Fruit fly (Drosophila melanogaster) whole organism, adult: Measurements from ENCODE around the gene HLH4C.

Source experiments
- CG11617 ChIP-seq: fragments of 200-800 bp; sonication (Bioruptor generic); optimal IDR thresholded peaks from 2 replicates; lab custom pipeline; 2017; ENCODE audit warnings: mild to moderate bottlenecking, missing biosample characterization, missing genetic modification reagents, missing genetic modification characterization
- CG12768 ChIP-seq: fragments of 200-800 bp; sonication (Bioruptor generic); optimal IDR thresholded peaks from 2 replicates; lab custom pipeline; 2017; ENCODE audit warnings: missing biosample characterization, missing genetic modification characterization, mild to moderate bottlenecking, moderate library complexity, missing genetic modification reagents
- CG14711 ChIP-seq: fragments of 200-800 bp; sonication (Bioruptor generic); optimal IDR thresholded peaks from 2 replicates; lab custom pipeline; 2018; ENCODE audit warnings: missing biosample characterization, mild to moderate bottlenecking, missing genetic modification characterization, moderate library complexity
- CG1620 ChIP-seq: fragments of 200-800 bp; sonication (Bioruptor generic); optimal IDR thresholded peaks from 2 replicates; lab custom pipeline; 2016; ENCODE audit warnings: missing biosample characterization, missing genetic modification characterization
- CG33017 ChIP-seq: fragments of 200-800 bp; sonication (Bioruptor generic); optimal IDR thresholded peaks from 2 replicates; lab custom pipeline; 2018; ENCODE audit warnings: missing biosample characterization, mild to moderate bottlenecking, missing genetic modification characterization, moderate library complexity
- CG5204 ChIP-seq: fragments of 200-800 bp; sonication (Bioruptor generic); optimal IDR thresholded peaks from 2 replicates; lab custom pipeline; 2016; ENCODE audit warnings: missing biosample characterization, missing genetic modification characterization
- CG7045 ChIP-seq: fragments of 200-800 bp; sonication (Bioruptor generic); optimal IDR thresholded peaks from 2 replicates; lab custom pipeline; 2017; ENCODE audit warnings: missing biosample characterization, mild to moderate bottlenecking, missing genetic modification characterization
- CG7101 ChIP-seq: fragments of 200-800 bp; sonication (Bioruptor generic); optimal IDR thresholded peaks from 2 replicates; lab custom pipeline; 2018; ENCODE audit warnings: missing biosample characterization, mild to moderate bottlenecking, missing genetic modification characterization, moderate library complexity
- Clk ChIP-seq: fragments of 200-800 bp; sonication (Bioruptor generic); optimal IDR thresholded peaks from 2 replicates; lab custom pipeline; 2017; ENCODE audit warnings: missing biosample characterization, missing genetic modification characterization
- Crg-1 ChIP-seq: fragments of 200-800 bp; sonication (Bioruptor generic); optimal IDR thresholded peaks from 2 replicates; lab custom pipeline; 2016; ENCODE audit warnings: missing biosample characterization, missing genetic modification characterization
- Hr96 ChIP-seq: fragments of 200-800 bp; sonication (Bioruptor generic); optimal IDR thresholded peaks from 2 replicates; lab custom pipeline; 2016; ENCODE audit warnings: missing biosample characterization, missing genetic modification characterization
- Mnt ChIP-seq: fragments of 200-800 bp; sonication (Bioruptor generic); optimal IDR thresholded peaks from 2 replicates; lab custom pipeline; 2016; ENCODE audit warnings: missing biosample characterization, mild to moderate bottlenecking, missing genetic modification characterization
- bab1 ChIP-seq: fragments of 200-800 bp; sonication (Bioruptor generic); optimal IDR thresholded peaks from 3 replicates; lab custom pipeline; 2019; ENCODE audit warnings: missing biosample characterization, mild to moderate bottlenecking, missing genetic modification characterization, moderate library complexity
- cic ChIP-seq: fragments of 200-800 bp; sonication (Bioruptor generic); optimal IDR thresholded peaks from 2 replicates; lab custom pipeline; 2017; ENCODE audit warnings: missing biosample characterization, mild to moderate bottlenecking, missing genetic modification characterization, moderate library complexity
- cnc ChIP-seq, 2 experiments: fragments of >200 bp; optimal IDR thresholded peaks; 2 replicates each; lab custom pipeline; 2017
- kay ChIP-seq: fragments of 200-800 bp; sonication (Bioruptor generic); peaks from one replicate; lab custom pipeline; 2016; ENCODE audit warnings: missing biosample characterization, missing genetic modification characterization, borderline replicate concordance
- ovo ChIP-seq: fragments of 200-800 bp; sonication (Bioruptor generic); optimal IDR thresholded peaks from 2 replicates; lab custom pipeline; 2016; ENCODE audit warnings: missing biosample characterization, missing genetic modification characterization
- pad ChIP-seq: fragments of 200-800 bp; sonication (Bioruptor generic); optimal IDR thresholded peaks from 3 replicates; lab custom pipeline; 2017; ENCODE audit warnings: missing biosample characterization, missing genetic modification characterization, mild to moderate bottlenecking, moderate library complexity, missing genetic modification reagents
- tj ChIP-seq: fragments of 200-800 bp; sonication (Bioruptor generic); optimal IDR thresholded peaks from 3 replicates; lab custom pipeline; 2017; ENCODE audit warnings: missing biosample characterization, mild to moderate bottlenecking, missing genetic modification characterization, moderate library complexity
- toe ChIP-seq: fragments of 200-800 bp; sonication (Bioruptor generic); optimal IDR thresholded peaks from 2 replicates; lab custom pipeline; 2016; ENCODE audit warnings: missing biosample characterization, missing genetic modification characterization

Gene HLH4C

DNA sequence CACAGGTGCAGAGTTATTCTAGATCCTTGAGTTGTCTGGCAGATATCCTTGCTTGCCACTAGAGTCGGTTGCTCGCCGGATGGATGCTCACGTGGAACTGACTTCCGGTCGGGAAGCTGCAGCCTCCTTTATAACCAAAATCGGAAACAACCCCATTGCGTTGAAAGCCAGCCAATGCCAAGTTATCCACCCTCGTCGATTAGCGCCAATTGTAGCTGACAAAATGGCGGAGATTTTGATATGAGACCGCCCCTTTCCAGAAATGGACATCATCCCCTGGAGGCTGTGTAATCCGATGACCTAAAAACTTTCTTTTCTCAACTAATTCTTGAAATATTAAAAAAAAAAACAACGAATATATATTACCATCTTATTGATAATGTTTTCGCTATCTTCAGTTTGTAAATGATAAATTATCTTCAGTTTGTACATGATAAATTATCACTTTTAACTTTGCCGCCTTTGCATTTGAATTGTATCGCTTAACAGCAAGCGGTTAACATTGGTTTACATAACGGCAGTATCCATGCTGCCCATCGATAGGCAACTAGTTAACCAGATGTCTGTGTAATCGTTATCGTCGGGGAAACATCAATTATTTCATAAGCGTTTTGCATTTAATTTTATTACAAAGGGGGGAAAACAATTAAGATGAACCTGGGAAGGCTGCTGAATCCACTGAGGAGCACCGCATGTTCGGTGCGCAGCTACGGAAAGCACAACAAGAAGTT, at the start of gene HLH4C, which contains the start of gene mRpL30:
TSS of gene HLH4C (minus strand) at position 99 of the 731 bp plus-strand sequence.
TSS of gene mRpL30 (plus strand) at position 556 of the 731 bp plus-strand sequence.
- TF ChIP-seq CG5204 (GFP tag; lab: Kevin White, UChicago) (no peak), CG1620 (GFP tag; lab: Kevin White, UChicago) (no peak), cnc (optimal IDR thresholded peaks at IDR 0.05; lab: Kevin White, UChicago) (no peak), cic (GFP tag; lab: Kevin White, UChicago) (no peak), CG11617 (GFP tag; lab: Kevin White, UChicago) (no peak), ovo (GFP tag; lab: Kevin White, UChicago) (no peak), CG12768 (no peak), kay (GFP tag; lab: Kevin White, UChicago) (no peak), CG7045 (GFP tag; lab: Kevin White, UChicago) (no peak), CG14711 (tag; lab: Kevin White, UChicago) (no peak), tj (GFP tag; lab: Kevin White, UChicago) (no peak), bab1 (GFP tag; lab: Kevin White, UChicago) (no peak), Mnt (no peak), Hr96 (GFP tag; lab: Kevin White, UChicago) (no peak), pad (no peak), CG7101 (no peak)

DNA sequence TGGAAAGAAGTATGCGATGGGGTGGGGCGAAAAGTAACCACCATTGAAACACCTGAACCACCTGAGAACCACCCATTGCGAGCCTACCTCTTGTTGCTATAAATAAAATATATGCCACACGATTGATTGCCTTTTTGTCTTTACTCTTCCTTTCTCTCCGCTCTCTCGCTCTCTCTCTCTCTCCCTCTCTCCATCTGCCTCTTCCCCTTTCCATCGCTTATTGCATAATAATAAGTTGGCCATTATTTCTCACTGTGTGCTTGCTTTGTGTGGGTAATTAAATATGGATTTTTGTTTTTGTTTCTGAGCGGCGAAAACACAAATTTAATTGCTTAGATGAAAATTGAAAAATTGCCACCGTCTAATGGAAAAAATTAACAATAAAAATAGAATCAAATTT, 46.9 kb upstream of the HLH4C start:
- TF ChIP-seq Mnt (no peak), CG14711 (tag; lab: Kevin White, UChicago) (no peak), kay (GFP tag; lab: Kevin White, UChicago) (no peak), CG12768 (no peak), cnc (optimal IDR thresholded peaks at IDR 0.05; lab: Kevin White, UChicago) (no peak), CG7101 (no peak), Hr96 (GFP tag; lab: Kevin White, UChicago) (no peak), CG1620 (GFP tag; lab: Kevin White, UChicago) (no peak), Clk (GFP tag; lab: Kevin White, UChicago) (no peak)

dm6 chrX:4692963-4693362, 45.7 kb upstream of the HLH4C start:
- TF ChIP-seq CG7045 (GFP tag; lab: Kevin White, UChicago) (no peak), cnc (optimal IDR thresholded peaks at IDR 0.05; lab: Kevin White, UChicago) (no peak)

DNA sequence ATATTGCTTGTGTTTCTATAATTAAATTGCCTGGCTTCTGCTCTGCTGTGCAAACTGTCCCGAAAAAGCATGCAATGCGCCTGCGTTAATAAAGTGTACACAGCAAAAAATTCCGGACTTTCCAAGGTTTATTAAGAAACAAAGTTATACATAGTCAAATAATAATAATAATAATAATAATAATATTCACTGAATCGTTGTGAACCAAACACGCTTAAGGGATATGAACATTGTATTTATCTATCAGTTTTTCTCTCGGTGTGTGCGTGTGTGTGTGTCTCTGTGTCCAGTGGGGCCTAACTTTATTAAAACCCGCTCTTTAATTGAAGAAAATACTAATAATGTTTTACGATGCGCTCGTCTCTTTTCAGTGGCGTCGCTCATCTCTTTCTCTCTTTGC, 44.0 kb upstream of the HLH4C start:
- TF ChIP-seq CG14711 (tag; lab: Kevin White, UChicago) = peak; percentile 63
- peak; percentile 11 for TF ChIP-seq tj (GFP tag; lab: Kevin White, UChicago)
- no peak for TF ChIP-seq CG5204 (GFP tag; lab: Kevin White, UChicago)
- peak; percentile 60 for TF ChIP-seq CG7101
- peak; percentile 47 for TF ChIP-seq CG33017 (tag; lab: Kevin White, UChicago)
- TF ChIP-seq CG7045 (GFP tag; lab: Kevin White, UChicago) = peak; percentile 62
- TF ChIP-seq Clk (GFP tag; lab: Kevin White, UChicago) = no peak
- peak; percentile 42 for TF ChIP-seq CG12768
- peak; percentile 3 for TF ChIP-seq Mnt

DNA sequence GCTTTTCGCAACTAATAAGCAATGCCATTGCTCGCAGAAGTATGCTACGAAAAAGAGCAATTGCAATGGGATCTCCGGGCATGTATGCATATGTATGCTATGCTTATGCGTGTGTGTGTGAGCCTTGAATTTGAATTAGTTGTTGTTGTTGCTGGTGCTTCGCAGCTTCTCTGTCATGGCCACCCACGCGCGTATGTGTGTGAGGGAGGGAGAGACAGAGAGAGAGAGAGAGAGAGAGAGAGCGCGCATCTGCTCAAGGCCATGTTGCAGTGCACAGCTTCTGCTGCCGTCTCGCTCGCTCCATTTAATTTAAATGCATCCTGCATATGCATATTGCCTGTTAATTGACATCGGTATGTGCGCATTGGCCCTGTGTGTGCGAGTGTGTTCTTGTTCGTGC, 43.6 kb upstream of the HLH4C start:
- TF ChIP-seq CG33017 (tag; lab: Kevin White, UChicago) (no peak), Crg-1 (no peak), CG12768 (no peak), tj (GFP tag; lab: Kevin White, UChicago) (no peak), CG14711 (tag; lab: Kevin White, UChicago) (no peak), CG5204 (GFP tag; lab: Kevin White, UChicago) (no peak), kay (GFP tag; lab: Kevin White, UChicago) (no peak), cic (GFP tag; lab: Kevin White, UChicago) (no peak), CG11617 (GFP tag; lab: Kevin White, UChicago) (no peak), pad (no peak), Mnt (no peak), Hr96 (GFP tag; lab: Kevin White, UChicago) (no peak), ovo (GFP tag; lab: Kevin White, UChicago) (no peak)

dm6 chrX:4687778-4688399, 40.7 kb upstream of the HLH4C start, which contains the start of gene ctp:
TSS of gene ctp (plus strand) at chrX:4687800.
- TF ChIP-seq Hr96 (GFP tag; lab: Kevin White, UChicago) (peak; percentile 72), ovo (GFP tag; lab: Kevin White, UChicago) (peak; percentile 92), CG11617 (GFP tag; lab: Kevin White, UChicago) (peak; percentile 53), tj (GFP tag; lab: Kevin White, UChicago) (peak; percentile 72), cnc (optimal IDR thresholded peaks at IDR 0.05; lab: Kevin White, UChicago) (no peak), CG5204 (GFP tag; lab: Kevin White, UChicago) (peak; percentile 68), pad (peak; percentile 66), Clk (GFP tag; lab: Kevin White, UChicago) (no peak), Crg-1 (peak; percentile 44), CG7101 (peak; percentile 59), CG14711 (tag; lab: Kevin White, UChicago) (peak; percentile 44), Mnt (peak; percentile 77), toe (GFP tag; lab: Kevin White, UChicago) (peak; percentile 59), cic (GFP tag; lab: Kevin White, UChicago) (peak; percentile 29), CG1620 (GFP tag; lab: Kevin White, UChicago) (peak; percentile 77), CG33017 (tag; lab: Kevin White, UChicago) (peak; percentile 51), kay (GFP tag; lab: Kevin White, UChicago) (no peak), CG12768 (peak; percentile 26), bab1 (GFP tag; lab: Kevin White, UChicago) (peak; percentile 90), CG7045 (GFP tag; lab: Kevin White, UChicago) (peak; percentile 4)
